Worm (Caenorhabditis elegans) whole organism, early embryonic: ENCODE measurements around the gene Y41C4A.21.

Experiments used
- B0310.2 ChIP-seq: sonication (generic microtip); optimal IDR thresholded peaks from 2 replicates; lab custom pipeline; 2016; ENCODE audit warnings: mild to moderate bottlenecking, missing genetic modification characterization, missing compliant biosample characterization
- F13C5.2 ChIP-seq: sonication (generic microtip); optimal IDR thresholded peaks from 2 replicates; lab custom pipeline; 2017; ENCODE audit warnings: mild to moderate bottlenecking, missing genetic modification characterization, inconsistent platforms, missing compliant biosample characterization
- aly-1 ChIP-seq: sonication (generic microtip); optimal IDR thresholded peaks from 2 replicates; lab custom pipeline; 2016; ENCODE audit warnings: missing genetic modification characterization, missing compliant biosample characterization
- ama-1 ChIP-seq: fragments of 150-350 bp; optimal IDR thresholded peaks from 2 replicates; lab custom pipeline; 2014
- ceh-13 ChIP-seq: fragments of 200-800 bp; sonication (Bioruptor generic); optimal IDR thresholded peaks from 2 replicates; lab custom pipeline; 2018; ENCODE audit warnings: mild to moderate bottlenecking, missing genetic modification characterization, missing compliant biosample characterization
- ceh-36 ChIP-seq: sonication (generic microtip); optimal IDR thresholded peaks from 2 replicates; lab custom pipeline; 2016; ENCODE audit warnings: missing genetic modification characterization, inconsistent platforms, missing compliant biosample characterization
- ets-7 ChIP-seq: sonication (generic microtip); optimal IDR thresholded peaks from 2 replicates; lab custom pipeline; 2016; ENCODE audit warnings: missing genotype, missing genetic modification characterization, missing compliant biosample characterization
- flt-1 ChIP-seq: fragments of 200-800 bp; sonication (Bioruptor generic); IDR thresholded peaks from 2 replicates; pipeline ENCODE4 v1.3.6; 2022; ENCODE audit warnings: missing genetic modification characterization, missing compliant biosample characterization
- hmbx-1 ChIP-seq: sonication (generic microtip); optimal IDR thresholded peaks from 2 replicates; lab custom pipeline; 2016; ENCODE audit warnings: mild to moderate bottlenecking, missing genetic modification characterization, missing compliant biosample characterization
- hmg-4 ChIP-seq: fragments of 200-800 bp; sonication (Bioruptor generic); optimal IDR thresholded peaks from 2 replicates; lab custom pipeline; 2018; ENCODE audit warnings: mild to moderate bottlenecking, missing genetic modification characterization, missing compliant biosample characterization
- hnd-1 ChIP-seq: sonication (generic microtip); optimal IDR thresholded peaks from 2 replicates; lab custom pipeline; 2016; ENCODE audit warnings: missing genetic modification characterization, missing compliant biosample characterization
- pes-1 ChIP-seq: fragments of 200-800 bp; sonication (Bioruptor generic); IDR thresholded peaks from 2 replicates; pipeline ENCODE4 v1.3.6; 2022; ENCODE audit warnings: missing genetic modification reagents, missing genetic modification characterization, missing compliant biosample characterization
- scrt-1 ChIP-seq: fragments of 200-800 bp; sonication (Bioruptor generic); IDR thresholded peaks from 2 replicates; pipeline ENCODE4 v1.3.6; 2022; ENCODE audit warnings: missing genetic modification characterization, missing compliant biosample characterization
- sea-1 ChIP-seq: fragments of 200-800 bp; sonication (Bioruptor generic); conservative IDR thresholded peaks from 2 replicates; pipeline ENCODE4 v1.3.6; 2022; ENCODE audit warnings: missing genetic modification characterization, missing compliant biosample characterization
- tbx-11 ChIP-seq: fragments of 200-800 bp; sonication (Bioruptor generic); IDR thresholded peaks from 2 replicates; pipeline ENCODE4 v1.3.6; 2022; ENCODE audit warnings: missing genetic modification characterization, missing compliant biosample characterization
- tbx-37 ChIP-seq: fragments of 200-800 bp; sonication (Bioruptor generic); conservative IDR thresholded peaks from 2 replicates; pipeline ENCODE4 v1.3.6; 2022; ENCODE audit warnings: missing genetic modification reagents, missing genetic modification characterization, missing compliant biosample characterization
- tra-4 ChIP-seq: sonication (generic microtip); optimal IDR thresholded peaks from 2 replicates; lab custom pipeline; 2017; ENCODE audit warnings: missing genetic modification characterization, missing compliant biosample characterization

Y41C4A.21 gene

DNA sequence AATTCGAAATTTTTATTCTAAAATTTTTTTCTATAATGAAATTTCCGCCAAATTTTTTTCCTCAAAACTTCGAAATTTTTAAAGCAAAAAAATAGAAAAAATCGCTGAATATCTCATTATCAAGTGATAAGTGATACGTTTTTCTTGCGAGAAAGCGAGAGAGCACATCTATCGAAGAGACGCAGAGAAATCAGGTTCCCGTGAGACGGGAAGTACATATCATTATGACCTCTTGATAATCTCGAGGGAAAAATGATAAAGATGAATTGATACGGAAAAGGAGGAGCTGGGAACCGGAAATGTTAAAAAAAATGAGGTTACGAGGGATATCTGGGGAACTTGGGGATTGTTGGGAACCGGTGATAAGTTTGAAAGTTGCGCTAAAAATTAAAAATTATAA lies 5.1 kb upstream of the Y41C4A.21 start:
- no peak for TF ChIP-seq tbx-37 (GFP tag; lab: Robert Waterston, UW)
- TF ChIP-seq ceh-13 (GFP tag; lab: Kevin White, UChicago) = no peak
- no peak for TF ChIP-seq hnd-1 (tag; lab: Kevin White, UChicago)
- no peak for TF ChIP-seq hmbx-1 (tag; lab: Kevin White, UChicago)
- no peak for TF ChIP-seq sea-1 (GFP tag; lab: Robert Waterston, UW)
- no peak for TF ChIP-seq aly-1 (tag; lab: Kevin White, UChicago)
- no peak for TF ChIP-seq ets-7 (tag; lab: Kevin White, UChicago)
- TF ChIP-seq scrt-1 (GFP tag; lab: Robert Waterston, UW) = no peak
- no peak for TF ChIP-seq tbx-11 (GFP tag; lab: Robert Waterston, UW)

DNA sequence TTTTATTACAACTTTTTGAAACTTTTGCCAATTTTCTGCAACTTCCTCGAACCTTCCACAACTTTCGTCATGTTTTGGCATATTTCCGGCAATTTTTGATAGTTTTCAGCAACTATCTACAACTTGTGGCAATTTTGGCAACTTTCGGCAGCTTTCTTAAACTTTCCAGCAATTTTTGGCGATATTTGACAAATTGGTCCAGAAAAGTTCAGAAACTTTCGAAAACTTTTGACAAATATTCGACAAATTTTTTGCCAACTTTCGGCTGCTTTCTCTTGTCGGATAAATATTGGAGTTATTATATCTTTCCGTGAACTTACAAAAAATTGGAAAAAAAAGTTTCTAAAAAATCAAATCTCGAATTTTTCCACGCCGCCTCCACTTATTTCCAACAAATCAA lies 1.8 kb upstream of the Y41C4A.21 start, which contains the start of gene Y41C4A.18:
Y41C4A.18 (plus strand) TSS at position 301 of the 400 bp plus-strand sequence.
- TF ChIP-seq hmbx-1 (tag; lab: Kevin White, UChicago) (no peak), pes-1 (no peak), B0310.2 (tag; lab: Kevin White, UChicago) (no peak), hnd-1 (tag; lab: Kevin White, UChicago) (no peak), ama-1 (lab: Kevin White, UChicago) (no peak), tra-4 (tag; lab: Kevin White, UChicago) (no peak)

DNA sequence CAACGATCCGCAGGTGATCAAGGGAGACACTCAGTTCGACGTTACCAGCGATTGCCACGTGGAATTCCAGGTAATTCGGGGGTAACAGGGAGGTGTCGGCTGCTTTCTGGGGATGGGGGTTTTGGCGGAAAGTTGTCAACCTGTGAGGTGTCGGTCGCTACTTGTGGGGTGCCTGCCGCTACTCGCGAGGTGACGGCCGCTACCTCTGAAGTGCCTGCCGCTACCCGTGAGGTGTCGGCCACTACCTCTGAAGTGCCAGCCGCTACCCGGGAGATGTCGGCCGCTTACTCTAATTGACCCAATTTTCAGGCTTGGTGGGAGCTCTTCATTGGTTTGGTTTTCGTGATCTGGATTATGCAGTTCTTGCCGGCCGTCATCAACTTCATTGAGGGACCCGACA lies 1.3 kb upstream of the Y41C4A.21 start:
- TF ChIP-seq sea-1 (GFP tag; lab: Robert Waterston, UW) (no peak), hmbx-1 (tag; lab: Kevin White, UChicago) (no peak), pes-1 (no peak), aly-1 (tag; lab: Kevin White, UChicago) (no peak), hmg-4 (GFP tag; lab: Kevin White, UChicago) (no peak), tbx-37 (GFP tag; lab: Robert Waterston, UW) (no peak), tbx-11 (GFP tag; lab: Robert Waterston, UW) (no peak), F13C5.2 (tag; lab: Kevin White, UChicago) (no peak), scrt-1 (GFP tag; lab: Robert Waterston, UW) (no peak), ceh-36 (no peak), ama-1 (lab: Kevin White, UChicago) (no peak), hnd-1 (tag; lab: Kevin White, UChicago) (no peak), tra-4 (tag; lab: Kevin White, UChicago) (no peak), B0310.2 (tag; lab: Kevin White, UChicago) (no peak), ceh-13 (GFP tag; lab: Kevin White, UChicago) (no peak), ets-7 (tag; lab: Kevin White, UChicago) (no peak), flt-1 (GFP tag; lab: Robert Waterston, UW) (no peak)

DNA sequence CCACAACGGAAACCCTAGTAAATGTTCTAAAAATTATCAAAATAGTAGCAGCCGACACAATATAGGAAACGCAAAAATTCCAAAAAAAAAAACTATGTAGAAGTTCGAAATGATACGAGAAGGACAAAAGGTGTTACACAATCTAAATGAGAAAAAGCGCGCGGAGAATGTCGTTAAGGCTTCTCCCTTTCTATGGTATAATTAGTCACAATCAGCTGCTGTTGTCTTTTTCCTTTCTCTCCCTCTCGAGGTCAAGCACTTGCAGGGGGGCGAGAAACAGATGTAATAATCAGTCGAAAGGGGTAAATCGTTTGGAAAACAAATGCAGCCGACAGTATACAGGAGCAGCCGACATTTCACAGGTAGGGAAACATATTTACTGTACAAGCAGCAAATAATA lies 665 bp upstream of the Y41C4A.21 start:
- TF ChIP-seq hmg-4 (GFP tag; lab: Kevin White, UChicago) = no peak
- TF ChIP-seq tbx-11 (GFP tag; lab: Robert Waterston, UW) = no peak
- no peak for TF ChIP-seq hnd-1 (tag; lab: Kevin White, UChicago)
- TF ChIP-seq tbx-37 (GFP tag; lab: Robert Waterston, UW) = no peak
- no peak for TF ChIP-seq tra-4 (tag; lab: Kevin White, UChicago)
- TF ChIP-seq pes-1 = no peak
- no peak for TF ChIP-seq ceh-36
- TF ChIP-seq aly-1 (tag; lab: Kevin White, UChicago) = no peak
- TF ChIP-seq ceh-13 (GFP tag; lab: Kevin White, UChicago) = no peak
- no peak for TF ChIP-seq ama-1 (lab: Kevin White, UChicago)

DNA sequence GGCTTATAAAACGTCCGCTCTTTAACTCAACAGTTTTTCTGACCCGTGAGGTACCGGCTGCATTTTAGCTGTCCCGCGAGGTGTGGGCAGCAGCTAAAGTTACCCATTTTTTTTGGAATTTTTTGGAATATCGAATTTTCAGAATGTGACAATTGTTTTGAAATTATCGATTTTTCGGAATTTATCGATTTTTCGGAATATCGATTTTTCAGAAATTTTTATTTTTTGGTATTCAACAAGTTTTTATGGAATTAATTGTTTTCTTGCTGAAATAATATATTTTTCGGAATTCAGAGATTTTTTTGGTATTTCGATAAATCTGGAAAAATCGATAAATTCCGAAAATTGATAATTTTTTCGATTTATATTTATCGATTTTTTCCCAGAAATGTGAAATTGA lies 787 bp downstream of the Y41C4A.21 start:
- TF ChIP-seq hmbx-1 (tag; lab: Kevin White, UChicago) (no peak), B0310.2 (tag; lab: Kevin White, UChicago) (no peak), ets-7 (tag; lab: Kevin White, UChicago) (no peak), ceh-36 (no peak), F13C5.2 (tag; lab: Kevin White, UChicago) (no peak), flt-1 (GFP tag; lab: Robert Waterston, UW) (no peak), tbx-11 (GFP tag; lab: Robert Waterston, UW) (no peak), ama-1 (lab: Kevin White, UChicago) (no peak), pes-1 (no peak), hmg-4 (GFP tag; lab: Kevin White, UChicago) (no peak), hnd-1 (tag; lab: Kevin White, UChicago) (no peak), ceh-13 (GFP tag; lab: Kevin White, UChicago) (no peak), sea-1 (GFP tag; lab: Robert Waterston, UW) (no peak), tbx-37 (GFP tag; lab: Robert Waterston, UW) (no peak), tra-4 (tag; lab: Kevin White, UChicago) (no peak), aly-1 (tag; lab: Kevin White, UChicago) (no peak), scrt-1 (GFP tag; lab: Robert Waterston, UW) (no peak)

DNA sequence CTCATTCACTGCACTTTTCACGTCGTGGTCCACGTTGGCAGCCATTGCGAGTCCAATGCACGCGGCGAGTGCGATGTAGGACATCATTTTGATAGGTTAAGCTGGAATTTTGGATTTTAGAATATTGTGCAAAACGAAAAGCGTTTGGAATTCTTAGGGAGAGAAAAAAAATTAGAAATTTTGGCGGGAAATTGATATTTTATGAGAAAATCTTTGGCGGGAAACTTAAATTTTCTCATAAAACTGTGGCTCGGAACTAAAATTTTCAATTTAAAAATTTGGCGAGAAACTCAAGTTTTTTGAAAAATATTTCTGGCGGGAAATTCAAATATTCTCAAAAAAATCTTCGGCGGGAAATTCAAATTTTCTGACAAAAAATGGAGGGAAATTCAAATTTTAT lies 5.4 kb downstream of the Y41C4A.21 start, which contains the start of gene sup-1:
sup-1 (minus strand) TSS at position 101 of the 400 bp plus-strand sequence.
- TF ChIP-seq ceh-13 (GFP tag; lab: Kevin White, UChicago) = no peak
- TF ChIP-seq hmbx-1 (tag; lab: Kevin White, UChicago) = no peak
- TF ChIP-seq aly-1 (tag; lab: Kevin White, UChicago) = no peak
- no peak for TF ChIP-seq F13C5.2 (tag; lab: Kevin White, UChicago)

DNA sequence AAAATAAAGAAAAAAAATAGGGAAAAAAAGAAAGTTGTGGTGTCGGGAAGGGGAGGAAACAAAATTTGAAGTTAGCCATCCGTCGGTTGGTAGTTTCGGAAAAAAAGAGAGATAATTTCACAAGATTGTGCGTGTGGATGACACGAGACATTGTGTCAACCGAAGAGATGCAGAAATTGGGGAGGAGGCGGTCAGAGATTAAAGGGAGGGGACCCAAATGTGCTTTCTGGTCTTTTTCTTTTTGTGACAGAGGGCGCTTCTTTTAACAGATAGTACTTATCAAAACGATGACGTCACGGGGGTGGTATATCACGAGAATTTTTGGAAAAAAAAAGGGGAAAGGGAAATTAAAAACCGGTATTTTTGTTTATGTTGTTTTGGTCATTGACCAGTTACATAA lies 6.3 kb downstream of the Y41C4A.21 start:
- TF ChIP-seq hmg-4 (GFP tag; lab: Kevin White, UChicago) (no peak), pes-1 (no peak), B0310.2 (tag; lab: Kevin White, UChicago) (no peak), sea-1 (GFP tag; lab: Robert Waterston, UW) (no peak), hnd-1 (tag; lab: Kevin White, UChicago) (no peak), aly-1 (tag; lab: Kevin White, UChicago) (no peak), flt-1 (GFP tag; lab: Robert Waterston, UW) (no peak), tbx-37 (GFP tag; lab: Robert Waterston, UW) (no peak)
